Worm (Caenorhabditis elegans): Measurements from ENCODE around the gene H43E16.1.

- no peak for TF ChIP-seq W03F9.2 (tag; optimal IDR thresholded peaks at IDR 0.05)
- no peak for TF ChIP-seq him-1 (tag; optimal IDR thresholded peaks at IDR 0.05)
- no peak for TF ChIP-seq dao-5 (tag; optimal IDR thresholded peaks at IDR 0.05)
These were observed at the start of gene H43E16.1 for ce11 chrII:6673894-6674293.

All from whole organism, L4/young adult.